Fruit fly (Drosophila melanogaster): ENCODE data around the gene Naa20A.

Naa20A gene

DNA sequence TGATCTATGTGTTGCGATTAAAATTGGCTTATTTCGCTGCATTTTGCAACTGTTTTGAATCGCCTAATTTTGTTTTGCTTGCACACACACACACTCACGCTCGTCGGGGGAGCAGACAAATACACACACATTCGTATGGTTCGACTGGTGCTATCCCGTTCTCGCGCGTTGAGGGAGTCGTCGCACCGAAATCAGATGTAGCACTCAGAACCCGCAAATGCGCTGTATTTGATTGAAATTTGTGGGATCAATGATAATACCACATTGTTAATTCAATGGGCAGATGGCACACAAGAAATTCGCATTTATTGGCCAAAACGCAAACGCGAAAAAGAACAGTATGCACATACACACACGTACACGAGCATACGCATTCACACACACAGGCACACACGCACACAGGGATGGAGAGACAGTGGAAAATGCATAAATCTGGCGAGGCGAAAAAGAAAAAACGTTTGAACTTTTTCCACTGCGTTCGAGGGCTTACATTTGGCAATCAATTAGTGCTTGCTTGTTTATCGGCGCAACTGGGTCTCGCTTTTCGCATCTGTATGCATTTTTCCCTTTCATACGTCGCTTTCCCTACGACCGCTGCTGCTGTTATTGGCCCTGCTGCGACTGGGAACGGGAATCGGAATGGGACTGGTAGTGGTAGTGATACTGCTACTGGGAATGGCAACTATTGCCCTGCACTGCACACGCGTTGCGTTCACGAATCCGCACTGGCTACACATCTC is 43.8 kb downstream of the Naa20A start:
- no peak for TF ChIP-seq CG8119 (GFP tag; IDR thresholded peaks at IDR 0.05)
- no peak for TF ChIP-seq CG7368 (GFP tag; optimal IDR thresholded peaks at IDR 0.05)
- no peak for TF ChIP-seq dsx (GFP tag; optimal IDR thresholded peaks at IDR 0.05; ENCODE audit: poor library complexity, severe bottlenecking)
- TF ChIP-seq CG1621 (tag; optimal IDR thresholded peaks at IDR 0.05) = no peak
- no peak for TF ChIP-seq CG11762 (GFP tag; optimal IDR thresholded peaks at IDR 0.05; ENCODE audit: insufficient read depth)
- TF ChIP-seq Blimp-1 (GFP tag; optimal IDR thresholded peaks at IDR 0.05) = no peak
- no peak for TF ChIP-seq Sox14 (GFP tag; optimal IDR thresholded peaks at IDR 0.05)
- no peak for TF ChIP-seq CG11902 (GFP tag; optimal IDR thresholded peaks at IDR 0.05)
- TF ChIP-seq Hr39 (GFP tag; optimal IDR thresholded peaks at IDR 0.05) = no peak
- no peak for TF ChIP-seq CG34406 (GFP tag; optimal IDR thresholded peaks at IDR 0.05)
- TF ChIP-seq ss (GFP tag; optimal IDR thresholded peaks at IDR 0.05) = peak in 1 of 2 experiments; percentile 29
- peak; percentile 77 for TF ChIP-seq Eip78C (GFP tag)
- TF ChIP-seq dac (GFP tag; optimal IDR thresholded peaks at IDR 0.05) = no peak

DNA sequence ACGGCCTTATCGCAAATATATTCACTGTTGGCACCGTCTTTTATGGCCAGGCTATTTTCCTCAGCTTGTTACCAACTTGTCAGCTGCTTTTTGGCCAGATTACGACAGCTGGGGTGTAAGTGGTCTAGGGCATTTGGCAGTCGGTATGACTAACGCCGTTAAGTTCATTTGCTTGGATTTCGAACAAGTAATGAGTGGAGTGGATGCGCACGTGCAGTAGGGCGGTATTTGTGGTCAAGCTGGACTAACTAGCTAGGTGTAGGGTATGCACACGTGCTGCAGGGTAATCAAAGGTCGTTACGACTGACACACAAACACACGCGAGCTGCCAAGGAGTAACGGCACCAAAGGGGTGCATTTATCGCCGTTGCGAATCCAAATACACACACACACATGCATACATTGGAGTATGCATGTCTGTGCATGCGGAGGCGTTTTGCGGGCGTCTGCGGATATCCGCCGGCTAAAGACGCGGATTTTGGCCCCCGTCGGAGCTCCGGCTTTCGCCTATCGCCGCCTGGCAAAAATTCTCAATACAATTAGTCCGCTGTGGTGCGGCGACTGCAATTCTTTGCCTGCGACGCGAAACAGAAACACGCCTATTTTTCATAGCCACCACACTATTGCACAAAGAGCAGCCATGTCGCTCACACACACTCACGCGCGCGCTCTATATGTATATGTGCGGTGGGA is 44.8 kb downstream of the Naa20A start:
- TF ChIP-seq cyc (GFP tag; optimal IDR thresholded peaks at IDR 0.05) (peak; percentile 14), esn (GFP tag; optimal IDR thresholded peaks at IDR 0.05) (peak; percentile 10), acj6 (GFP tag; optimal IDR thresholded peaks at IDR 0.05) (no peak)

DNA sequence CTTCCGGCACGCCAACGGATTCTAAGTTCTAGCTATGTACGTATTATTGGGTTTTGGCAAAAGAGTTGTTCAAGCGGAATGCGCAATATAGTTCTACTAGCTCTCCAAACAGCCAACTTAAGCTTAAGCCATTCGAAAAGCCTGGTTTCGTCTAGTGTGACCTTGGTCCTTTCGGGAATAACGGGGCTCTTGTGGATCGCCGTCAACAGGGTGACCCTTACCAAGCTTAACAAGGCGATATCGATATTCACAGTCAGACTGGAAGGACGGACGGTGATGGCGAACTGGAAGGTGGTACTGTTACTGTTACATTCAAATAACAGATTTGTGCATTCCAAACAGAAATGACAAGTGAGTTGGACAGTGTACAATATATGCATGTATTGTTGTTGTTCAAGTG is 49.2 kb downstream of the Naa20A start:
- no peak for TF ChIP-seq Eip93F (GFP tag; optimal IDR thresholded peaks at IDR 0.05)
- no peak for TF ChIP-seq CG6808 (GFP tag; optimal IDR thresholded peaks at IDR 0.05)
- no peak for TF ChIP-seq pdm3 (GFP tag; optimal IDR thresholded peaks at IDR 0.05)
- TF ChIP-seq CG8319 (GFP tag; optimal IDR thresholded peaks at IDR 0.05) = no peak
- no peak for TF ChIP-seq lz (GFP tag; optimal IDR thresholded peaks at IDR 0.05)
- no peak for TF ChIP-seq Lpt (GFP tag; optimal IDR thresholded peaks at IDR 0.05)
- TF ChIP-seq CG7368 (GFP tag; optimal IDR thresholded peaks at IDR 0.05) = no peak
- no peak for TF ChIP-seq Smox (GFP tag; optimal IDR thresholded peaks at IDR 0.05)
- no peak for TF ChIP-seq CG11762 (GFP tag; optimal IDR thresholded peaks at IDR 0.05; ENCODE audit: insufficient read depth)

Measured in whole organism, prepupa.